Fruit fly (Drosophila melanogaster): ENCODE results near the gene CG31533.

CG31533 gene

DNA sequence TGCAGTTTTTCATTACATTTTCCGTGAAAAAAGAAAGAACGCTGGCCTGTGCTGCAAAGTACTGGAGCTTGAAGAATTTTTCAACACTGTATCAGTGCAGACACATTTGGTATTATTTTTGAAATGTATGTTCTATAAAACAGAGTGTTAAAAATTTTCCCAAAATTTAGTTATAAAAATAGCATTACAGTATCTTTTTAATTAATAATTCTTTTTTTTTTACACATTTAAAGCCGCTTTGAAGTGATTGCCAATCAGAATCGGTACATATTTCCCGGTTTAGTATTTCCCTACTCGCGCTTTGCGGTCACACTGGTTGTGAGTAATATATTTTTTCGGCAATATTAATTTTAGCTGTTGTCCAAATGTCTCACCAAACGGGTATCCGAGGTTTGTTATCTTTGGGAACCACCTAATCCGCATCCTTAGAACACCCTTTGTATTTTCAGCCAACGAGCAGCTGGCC is 34.9 kb downstream of the CG31533 start, which contains the start of the genes Abi and twf (continued):
- no peak for TF ChIP-seq CG12219 (GFP tag; optimal IDR thresholded peaks at IDR 0.05)
- peak; percentile 59 for TF ChIP-seq unpg (GFP tag; optimal IDR thresholded peaks at IDR 0.05)
- TF ChIP-seq twi (tag; optimal IDR thresholded peaks at IDR 0.05) = no peak
- TF ChIP-seq Stat92E (GFP tag; optimal IDR thresholded peaks at IDR 0.05) = peak in 1 of 3 experiments; percentile 36
- peak; percentile 82 for TF ChIP-seq row (GFP tag; IDR thresholded peaks at IDR 0.05)
- peak; percentile 52 for TF ChIP-seq Bteb2 (GFP tag; optimal IDR thresholded peaks at IDR 0.05)
- no peak for TF ChIP-seq CG15479 (GFP tag; optimal IDR thresholded peaks at IDR 0.05)
- no peak for TF ChIP-seq ro (GFP tag; IDR thresholded peaks at IDR 0.05)
- peak; percentile 40 for TF ChIP-seq da (GFP tag; optimal IDR thresholded peaks at IDR 0.05)
- peak in 1 of 2 experiments; percentile 62 for TF ChIP-seq bsh (GFP tag; optimal IDR thresholded peaks at IDR 0.05)
- no peak for TF ChIP-seq Hand (GFP tag; optimal IDR thresholded peaks at IDR 0.05)
- TF ChIP-seq fd102C (GFP tag; optimal IDR thresholded peaks at IDR 0.05) = peak; percentile 12
- TF ChIP-seq sens-2 (GFP tag; IDR thresholded peaks at IDR 0.05) = no peak
- TF ChIP-seq az2 (GFP tag; optimal IDR thresholded peaks at IDR 0.05) = peak; percentile 70
- peak; percentile 43 for TF ChIP-seq CG16815 (GFP tag; optimal IDR thresholded peaks at IDR 0.05)
- peak; percentile 61; the same call in 2 of the 3 replicates for TF ChIP-seq ken (GFP tag; IDR thresholded peaks at IDR 0.05)
- no peak for TF ChIP-seq chm (GFP tag; IDR thresholded peaks at IDR 0.05)
- no peak for TF ChIP-seq gt (GFP tag; IDR thresholded peaks at IDR 0.05)
- peak; percentile 30 for TF ChIP-seq fd96Cb (tag; optimal IDR thresholded peaks at IDR 0.05)
- no peak for TF ChIP-seq Nf-YC (tag; optimal IDR thresholded peaks at IDR 0.05)
- peak; percentile 75 for TF ChIP-seq gfzf (GFP tag; optimal IDR thresholded peaks at IDR 0.05)
- TF ChIP-seq Aef1 (GFP tag; IDR thresholded peaks at IDR 0.05) = peak; percentile 68
- TF ChIP-seq CG4707 (GFP tag; optimal IDR thresholded peaks at IDR 0.05) = no peak
- no peak for TF ChIP-seq CG10565 (GFP tag; optimal IDR thresholded peaks at IDR 0.05)
- TF ChIP-seq cad (GFP tag; optimal IDR thresholded peaks at IDR 0.05) = no peak
- no peak for TF ChIP-seq CG7271 (tag; optimal IDR thresholded peaks at IDR 0.05)
- peak; percentile 46; the same call in 1 of the 2 replicates for TF ChIP-seq klu (GFP tag; IDR thresholded peaks at IDR 0.05)
- TF ChIP-seq HHEX (GFP tag; optimal IDR thresholded peaks at IDR 0.05) = peak; percentile 58
- peak; percentile 32; the same call in 1 of the 2 replicates for TF ChIP-seq wdn (GFP tag; IDR thresholded peaks at IDR 0.05)
- peak; percentile 39 for TF ChIP-seq shn (GFP tag; optimal IDR thresholded peaks at IDR 0.05)
- TF ChIP-seq stc (GFP tag; IDR thresholded peaks at IDR 0.05) = peak; percentile 60; the same call in 1 of the 2 replicates
- TF ChIP-seq crol (GFP tag; IDR thresholded peaks at IDR 0.05) = no peak
- TF ChIP-seq Elba2 (GFP tag; optimal IDR thresholded peaks at IDR 0.05) = peak; percentile 99
- TF ChIP-seq CG1603 (tag; optimal IDR thresholded peaks at IDR 0.05) = no peak
- TF ChIP-seq Atf6 (GFP tag; IDR thresholded peaks at IDR 0.05) = peak; percentile 65
- no peak for TF ChIP-seq Doc3 (GFP tag; IDR thresholded peaks at IDR 0.05; ENCODE audit: partially characterized antibody)
- no peak for TF ChIP-seq jigr1 (GFP tag; IDR thresholded peaks at IDR 0.05)
- TF ChIP-seq CG4424 (GFP tag; optimal IDR thresholded peaks at IDR 0.05) = peak; percentile 80
- TF ChIP-seq MTF-1 (GFP tag; optimal IDR thresholded peaks at IDR 0.05; ENCODE audit: borderline replicate concordance) = no peak
- TF ChIP-seq Xrp1 (GFP tag; IDR thresholded peaks at IDR 0.05) = peak; percentile 72; the same call in 1 of the 2 replicates
- TF ChIP-seq wek (GFP tag; optimal IDR thresholded peaks at IDR 0.05) = no peak
- TF ChIP-seq CG11560 (tag; IDR thresholded peaks at IDR 0.05) = no peak
- peak; percentile 61 for TF ChIP-seq CG17359 (tag; optimal IDR thresholded peaks at IDR 0.05)
- TF ChIP-seq dan (GFP tag; IDR thresholded peaks at IDR 0.05) = no peak
- TF ChIP-seq Nf-YA (GFP tag; IDR thresholded peaks at IDR 0.05) = peak; percentile 40; the same call in 1 of the 2 replicates
- TF ChIP-seq CG11085 (GFP tag; IDR thresholded peaks at IDR 0.05) = no peak
- no peak for TF ChIP-seq so (GFP tag; IDR thresholded peaks at IDR 0.05)
- no peak for TF ChIP-seq ase (GFP tag; IDR thresholded peaks at IDR 0.05)
- no peak for TF ChIP-seq toy (GFP tag; IDR thresholded peaks at IDR 0.05)
- no peak for TF ChIP-seq C15 (GFP tag; IDR thresholded peaks at IDR 0.05)
- peak; percentile 72; the same call in 2 of the 3 replicates for TF ChIP-seq CG11695 (GFP tag; IDR thresholded peaks at IDR 0.05)

All from whole organism, embryonic.